Worm (Caenorhabditis elegans): ENCODE data around the gene dgk-5.
A peak's percentile ranks its signal among the peaks of the same experiment; 100 is the strongest.

Gene dgk-5

DNA sequence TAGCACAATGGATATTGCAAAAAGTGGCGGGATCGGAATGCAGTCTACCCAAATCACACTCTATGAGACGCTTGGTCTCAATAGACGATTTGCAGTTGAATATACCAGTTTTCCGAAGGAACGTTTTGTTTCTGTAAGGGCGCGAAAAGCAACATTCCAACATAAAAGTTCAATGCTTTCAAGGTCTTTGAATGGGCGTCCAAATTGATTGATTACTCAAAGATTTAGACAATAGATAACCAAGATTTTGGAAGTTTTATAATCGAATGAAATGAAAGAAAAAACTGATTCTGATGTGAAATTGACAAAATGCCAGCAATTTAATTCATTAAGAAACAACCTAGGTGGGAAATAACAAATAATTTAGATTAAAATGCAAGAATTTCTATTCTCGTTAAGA, 51.7 kb downstream of the dgk-5 start:
- no peak for TF ChIP-seq lsy-2 (tag; optimal IDR thresholded peaks at IDR 0.05)
- no peak for TF ChIP-seq unc-62 (GFP tag; optimal IDR thresholded peaks at IDR 0.05)
- no peak for TF ChIP-seq ceh-83 (GFP tag; optimal IDR thresholded peaks at IDR 0.05)
- TF ChIP-seq elt-3 (tag; optimal IDR thresholded peaks at IDR 0.05) = no peak
- TF ChIP-seq unc-120 (tag; optimal IDR thresholded peaks at IDR 0.05; ENCODE audit: poor library complexity, severe bottlenecking) = no peak
- no peak for TF ChIP-seq blmp-1 (tag; optimal IDR thresholded peaks at IDR 0.05)

DNA sequence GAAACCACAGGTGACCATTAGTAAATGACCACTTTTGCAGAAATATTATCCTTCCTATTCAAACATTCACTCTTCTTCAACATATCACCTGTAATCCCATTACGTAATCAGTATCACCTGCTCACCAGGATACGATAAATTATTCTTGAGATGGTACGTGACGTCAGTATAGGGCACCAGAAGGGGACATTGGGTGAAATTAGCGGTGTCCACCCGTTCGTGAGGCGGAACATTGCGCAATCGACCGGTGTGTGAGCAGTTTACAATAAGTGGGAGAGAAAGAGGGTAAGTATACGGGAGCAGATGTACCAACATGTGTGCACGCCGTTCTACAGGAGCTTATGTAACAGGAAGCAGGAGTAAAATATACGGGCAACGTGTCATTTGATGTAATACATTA, 52.9 kb downstream of the dgk-5 start:
- no peak for TF ChIP-seq lin-32 (GFP tag; optimal IDR thresholded peaks at IDR 0.05)
- no peak for TF ChIP-seq flh-1 (GFP tag; optimal IDR thresholded peaks at IDR 0.05)
- no peak for TF ChIP-seq snpc-4 (tag; optimal IDR thresholded peaks at IDR 0.05)
- TF ChIP-seq hlh-1 (tag; optimal IDR thresholded peaks at IDR 0.05) = peak; percentile 50
- peak; percentile 16 for TF ChIP-seq mls-2 (tag; optimal IDR thresholded peaks at IDR 0.05)
- TF ChIP-seq drap-1 (GFP tag; optimal IDR thresholded peaks at IDR 0.05) = no peak
- peak; percentile 55 for TF ChIP-seq cnd-1 (tag; optimal IDR thresholded peaks at IDR 0.05)
- TF ChIP-seq zip-8 (tag; optimal IDR thresholded peaks at IDR 0.05) = peak; percentile 95
- TF ChIP-seq ceh-39 (tag; optimal IDR thresholded peaks at IDR 0.05) = peak; percentile 30
- TF ChIP-seq bed-3 (GFP tag; optimal IDR thresholded peaks at IDR 0.05) = no peak
- TF ChIP-seq lin-13 (tag; optimal IDR thresholded peaks at IDR 0.05) = no peak
- peak; percentile 95 for TF ChIP-seq nhr-2 (tag; optimal IDR thresholded peaks at IDR 0.05)
- peak; percentile 71 for TF ChIP-seq ztf-11 (tag; optimal IDR thresholded peaks at IDR 0.05)
- no peak for TF ChIP-seq elt-1 (tag; optimal IDR thresholded peaks at IDR 0.05; ENCODE audit: borderline replicate concordance, insufficient read depth)
- TF ChIP-seq sptf-1 (tag; optimal IDR thresholded peaks at IDR 0.05) = peak; percentile 8
- no peak for TF ChIP-seq unc-120 (tag; optimal IDR thresholded peaks at IDR 0.05; ENCODE audit: poor library complexity, severe bottlenecking)
- TF ChIP-seq unc-39 (tag; optimal IDR thresholded peaks at IDR 0.05) = peak; percentile 26
- no peak for TF ChIP-seq blmp-1 (tag; optimal IDR thresholded peaks at IDR 0.05)

DNA sequence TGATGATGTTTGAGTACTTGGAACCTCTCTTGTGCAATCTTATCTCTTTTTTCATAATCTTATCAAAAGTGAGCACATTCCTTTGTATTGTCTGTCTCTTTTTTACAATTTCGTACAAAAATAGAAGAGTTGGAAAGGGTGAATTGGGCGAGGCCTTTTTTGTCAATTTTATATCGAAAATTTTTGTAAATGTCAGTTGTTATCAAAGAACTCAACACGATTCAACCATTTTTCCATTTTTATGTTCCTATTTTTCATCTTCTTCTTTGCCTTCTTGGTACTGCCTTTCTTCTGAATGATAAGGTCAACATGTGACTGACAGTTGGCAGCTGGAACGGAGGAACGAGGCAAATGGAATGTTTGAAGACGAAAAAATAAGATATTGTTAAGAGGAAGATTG, 57.1 kb downstream of the dgk-5 start:
- no peak for TF ChIP-seq mep-1 (tag; optimal IDR thresholded peaks at IDR 0.05)
- no peak for TF ChIP-seq drap-1 (GFP tag; optimal IDR thresholded peaks at IDR 0.05)
- no peak for TF ChIP-seq mls-2 (tag; optimal IDR thresholded peaks at IDR 0.05)
- TF ChIP-seq pha-4 (tag; optimal IDR thresholded peaks at IDR 0.05) = no peak
- no peak for TF ChIP-seq tbx-8 (GFP tag; optimal IDR thresholded peaks at IDR 0.05)
- TF ChIP-seq hlh-1 (tag; optimal IDR thresholded peaks at IDR 0.05) = no peak
- TF ChIP-seq lin-32 (GFP tag; optimal IDR thresholded peaks at IDR 0.05) = no peak
- no peak for TF ChIP-seq elt-1 (tag; optimal IDR thresholded peaks at IDR 0.05; ENCODE audit: borderline replicate concordance, insufficient read depth)

DNA sequence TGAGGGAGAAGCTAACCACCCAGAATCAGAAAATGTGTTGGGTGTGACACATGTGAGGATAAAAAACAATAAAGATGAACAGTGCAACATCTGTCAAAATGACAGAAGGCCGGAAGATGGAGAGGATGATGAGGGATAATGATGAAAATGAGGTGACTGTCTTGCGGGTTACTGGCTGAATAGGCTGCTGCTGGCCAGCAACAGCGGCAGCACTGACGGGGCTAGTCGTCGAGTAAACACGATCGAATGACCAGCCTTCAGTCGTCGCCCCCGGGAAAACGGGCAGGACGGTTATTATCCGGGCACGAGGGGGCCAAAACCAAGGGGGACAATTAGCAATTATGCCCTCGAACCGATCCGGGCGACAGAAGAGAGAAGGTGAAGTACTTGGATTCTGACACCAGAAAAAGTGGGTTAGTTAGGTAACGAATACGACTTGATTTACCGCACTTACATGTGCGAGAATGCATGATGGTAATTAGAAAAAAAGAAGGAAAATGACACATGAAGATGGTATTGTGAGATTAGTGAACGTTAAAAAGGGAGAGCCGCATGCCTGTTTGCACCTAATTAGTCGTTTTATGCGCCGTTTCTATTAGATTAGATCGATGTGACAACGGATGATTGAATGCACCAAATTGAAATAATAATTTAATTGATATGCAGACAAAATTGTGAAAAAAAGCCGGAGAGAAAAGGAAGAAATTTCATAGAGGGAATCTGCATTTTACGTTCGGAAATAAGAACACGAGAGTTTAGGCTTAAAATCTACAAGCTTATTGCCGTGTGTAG, 59.0 kb downstream of the dgk-5 start:
- no peak for TF ChIP-seq elt-3 (tag; optimal IDR thresholded peaks at IDR 0.05)
- peak; percentile 57 for TF ChIP-seq sptf-1 (tag; optimal IDR thresholded peaks at IDR 0.05)
- no peak for TF ChIP-seq drap-1 (GFP tag; optimal IDR thresholded peaks at IDR 0.05)
- peak; percentile 76 for TF ChIP-seq ceh-43 (GFP tag; optimal IDR thresholded peaks at IDR 0.05)
- no peak for TF ChIP-seq unc-39 (tag; optimal IDR thresholded peaks at IDR 0.05)
- no peak for TF ChIP-seq nhr-76 (tag; optimal IDR thresholded peaks at IDR 0.05)
- TF ChIP-seq tbx-8 (GFP tag; optimal IDR thresholded peaks at IDR 0.05) = no peak
- no peak for TF ChIP-seq nhr-28 (tag; optimal IDR thresholded peaks at IDR 0.05)
- TF ChIP-seq mls-2 (tag; optimal IDR thresholded peaks at IDR 0.05) = peak; percentile 77
- TF ChIP-seq flh-1 (GFP tag; optimal IDR thresholded peaks at IDR 0.05) = no peak
- TF ChIP-seq ztf-11 (tag; optimal IDR thresholded peaks at IDR 0.05) = no peak
- no peak for TF ChIP-seq bed-3 (GFP tag; optimal IDR thresholded peaks at IDR 0.05)
- no peak for TF ChIP-seq unc-120 (tag; optimal IDR thresholded peaks at IDR 0.05; ENCODE audit: poor library complexity, severe bottlenecking)
- TF ChIP-seq lsy-2 (tag; optimal IDR thresholded peaks at IDR 0.05) = no peak
- TF ChIP-seq ces-1 (GFP tag; optimal IDR thresholded peaks at IDR 0.05) = peak; percentile 79
- TF ChIP-seq lin-32 (GFP tag; optimal IDR thresholded peaks at IDR 0.05) = peak; percentile 51
- TF ChIP-seq M03D4.4 (tag; optimal IDR thresholded peaks at IDR 0.05) = no peak
- TF ChIP-seq mep-1 (tag; optimal IDR thresholded peaks at IDR 0.05) = no peak
- peak; percentile 93 for TF ChIP-seq nhr-2 (tag; optimal IDR thresholded peaks at IDR 0.05)
- TF ChIP-seq ham-2 (GFP tag; optimal IDR thresholded peaks at IDR 0.05) = peak; percentile 66
- no peak for TF ChIP-seq ceh-83 (GFP tag; optimal IDR thresholded peaks at IDR 0.05)
- no peak for TF ChIP-seq nhr-12 (tag; optimal IDR thresholded peaks at IDR 0.05)
- TF ChIP-seq cnd-1 (tag; optimal IDR thresholded peaks at IDR 0.05) = peak; percentile 90
- peak; percentile 57 for TF ChIP-seq unc-62 (GFP tag; optimal IDR thresholded peaks at IDR 0.05)
